Fruit fly (Drosophila melanogaster) whole organism, pupa: ENCODE measurements around the gene usp.

ENCODE experiments used
- CG10348 ChIP-seq: fragments of 200-800 bp; sonication (Bioruptor generic); IDR thresholded peaks from 2 replicates; pipeline ENCODE4 v1.3.6; 2022; ENCODE audit warnings: missing biosample characterization, missing genetic modification characterization
- CG14655 ChIP-seq: fragments of 200-800 bp; sonication (Bioruptor generic); optimal IDR thresholded peaks from 3 replicates; lab custom pipeline; 2017; ENCODE audit warnings: mild to moderate bottlenecking, missing biosample characterization, missing genetic modification reagents, missing genetic modification characterization
- CG15710 ChIP-seq: fragments of 200-800 bp; sonication (Bioruptor generic); optimal IDR thresholded peaks from 2 replicates; lab custom pipeline; 2018; ENCODE audit warnings: missing biosample characterization, mild to moderate bottlenecking, missing genetic modification characterization, moderate library complexity
- CG17806 ChIP-seq: fragments of 200-800 bp; sonication (Bioruptor generic); optimal IDR thresholded peaks from 2 replicates; lab custom pipeline; 2018; ENCODE audit warnings: missing biosample characterization, mild to moderate bottlenecking, missing genetic modification characterization, moderate library complexity
- CG32121 ChIP-seq: fragments of 200-800 bp; sonication (Bioruptor generic); IDR thresholded peaks from 2 replicates; pipeline ENCODE4 v1.3.6; 2022; ENCODE audit warnings: missing biosample characterization, missing genetic modification characterization
- CG34367 ChIP-seq: fragments of 200-800 bp; sonication (Bioruptor generic); optimal IDR thresholded peaks from 2 replicates; lab custom pipeline; 2018; ENCODE audit warnings: missing biosample characterization, mild to moderate bottlenecking, missing genetic modification characterization
- CG4496 ChIP-seq: fragments of 200-800 bp; sonication (Bioruptor generic); IDR thresholded peaks from 3 replicates; pipeline ENCODE4 v1.3.6; 2022; ENCODE audit warnings: missing biosample characterization, missing genetic modification characterization
- CG8301 ChIP-seq: fragments of 200-800 bp; sonication (Bioruptor generic); optimal IDR thresholded peaks from 2 replicates; lab custom pipeline; 2018; ENCODE audit warnings: missing biosample characterization, mild to moderate bottlenecking, missing genetic modification characterization
- CG9948 ChIP-seq: fragments of 200-800 bp; sonication (Bioruptor generic); optimal IDR thresholded peaks from 2 replicates; lab custom pipeline; 2018; ENCODE audit warnings: missing biosample characterization, mild to moderate bottlenecking, missing genetic modification characterization, moderate library complexity
- D1 ChIP-seq: fragments of 200-800 bp; sonication (Bioruptor generic); optimal IDR thresholded peaks from 2 replicates; lab custom pipeline; 2018; ENCODE audit warnings: missing biosample characterization, mild to moderate bottlenecking, missing genetic modification characterization, moderate library complexity
- EcR ChIP-seq: fragments of 200-800 bp; sonication (Bioruptor generic); optimal IDR thresholded peaks from 3 replicates; lab custom pipeline; 2019; ENCODE audit warnings: missing biosample characterization, missing genetic modification characterization, mild to moderate bottlenecking, moderate library complexity, missing genetic modification reagents
- Pif1B ChIP-seq: fragments of 200-800 bp; sonication (Bioruptor generic); optimal IDR thresholded peaks from 3 replicates; lab custom pipeline; 2016; ENCODE audit warnings: missing biosample characterization, missing genetic modification characterization

DNA sequence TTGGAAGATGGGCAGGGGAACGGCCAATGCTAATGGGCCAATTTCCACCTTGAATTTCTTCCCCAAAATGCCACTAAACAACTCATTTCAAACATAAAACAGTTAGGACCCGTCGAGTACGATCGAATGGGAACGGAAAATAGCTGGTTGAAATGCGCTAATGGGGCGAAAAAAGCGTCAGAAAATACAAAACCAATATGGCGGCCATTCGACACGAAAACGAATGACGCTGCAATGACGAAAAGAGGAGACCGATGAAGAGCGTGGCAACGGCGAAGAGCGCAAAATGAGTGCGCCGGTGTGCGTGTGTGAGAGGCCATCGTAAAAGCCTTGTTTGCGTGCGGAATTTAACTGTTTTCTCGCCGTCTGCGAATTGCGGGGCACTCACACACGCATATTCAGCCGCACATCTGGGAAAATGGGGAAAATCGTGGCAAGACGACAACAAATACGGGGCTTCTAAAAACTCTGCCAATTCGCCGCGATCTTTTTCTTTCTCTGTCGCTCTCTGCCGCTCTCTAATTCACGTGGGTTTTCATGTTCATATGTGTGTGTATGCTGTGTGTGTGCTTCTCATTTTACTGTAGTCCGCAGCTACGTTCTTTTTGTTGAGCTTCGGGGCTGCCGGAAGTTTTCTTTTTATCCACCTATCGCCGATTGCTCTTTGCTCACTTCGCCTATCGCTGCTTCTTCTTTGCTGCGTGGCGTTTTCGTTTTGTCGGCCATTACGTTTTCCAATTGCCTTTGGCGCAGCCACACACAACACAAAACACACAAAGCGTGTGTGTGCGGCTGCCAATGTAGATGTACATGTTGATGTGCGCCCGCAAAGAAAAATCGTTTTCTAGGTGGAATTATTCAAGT, 31.9 kb downstream of the usp start, which contains the start of gene east:
- no peak for TF ChIP-seq CG9948 (tag; lab: Kevin White, UChicago)
- TF ChIP-seq CG34367 (tag; lab: Kevin White, UChicago): no peak
- TF ChIP-seq D1 (tag; lab: Kevin White, UChicago): no peak
- TF ChIP-seq CG32121 (GFP tag; lab: Robert Waterston, UW): no peak
- no peak for TF ChIP-seq CG10348 (GFP tag; lab: Robert Waterston, UW)
- TF ChIP-seq CG15710 (tag; lab: Kevin White, UChicago): no peak
- TF ChIP-seq Pif1B (GFP tag; lab: Kevin White, UChicago): no peak
- no peak for TF ChIP-seq CG8301 (tag; lab: Kevin White, UChicago)
- TF ChIP-seq CG17806: no peak
- 0 out of 3 replicates have a peak, but pooled peaks have one; percentile 30 for TF ChIP-seq CG4496
- no peak for TF ChIP-seq EcR
- TF ChIP-seq CG14655 (GFP tag; lab: Kevin White, UChicago): no peak
